Fruit fly (Drosophila melanogaster): Measurements from ENCODE around the gene CG14605.

The CG14605 gene

DNA sequence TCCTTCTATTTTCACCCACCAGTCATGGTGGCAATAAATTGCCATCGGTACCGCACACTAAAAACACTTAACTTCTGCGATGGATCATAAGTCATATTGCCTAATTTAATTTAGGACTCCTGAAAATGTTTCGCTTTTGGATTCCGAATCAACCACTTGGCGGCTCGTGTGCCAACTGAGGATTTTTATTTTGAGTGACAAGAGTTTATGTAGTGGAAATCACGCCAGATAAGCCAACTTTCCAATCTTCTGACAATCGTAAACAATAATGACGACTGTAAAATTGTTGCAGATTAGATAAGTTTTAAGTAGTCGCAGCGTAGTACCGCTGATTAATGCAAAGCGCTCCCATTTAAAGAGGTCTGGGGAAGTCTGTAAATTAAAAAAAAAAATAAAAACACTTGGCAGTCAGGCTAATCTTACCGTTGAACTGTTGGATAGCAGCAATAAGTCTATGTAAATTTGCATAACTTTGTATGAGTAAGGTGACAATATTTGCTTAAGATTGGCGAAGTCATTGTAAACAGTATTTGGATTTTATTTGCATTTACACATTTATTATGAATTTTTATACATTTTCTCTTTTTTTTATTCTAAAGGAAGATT lies 2.5 kb downstream of the CG14605 start, which contains the start of gene CG14606 (continued):
- peak; percentile 36 for TF ChIP-seq schlank (tag; optimal IDR thresholded peaks at IDR 0.05)
- TF ChIP-seq CG9876 (GFP tag; optimal IDR thresholded peaks at IDR 0.05): no peak
- TF ChIP-seq Sox100B (GFP tag; optimal IDR thresholded peaks at IDR 0.05): no peak
- no peak for TF ChIP-seq CG18619 (GFP tag; optimal IDR thresholded peaks at IDR 0.05)
- peak; percentile 48 for TF ChIP-seq Meics (GFP tag; optimal IDR thresholded peaks at IDR 0.05)
- TF ChIP-seq BtbVII (GFP tag; optimal IDR thresholded peaks at IDR 0.05): peak; percentile 21
- peak; percentile 48 for TF ChIP-seq CG18599 (GFP tag; optimal IDR thresholded peaks at IDR 0.05)
- TF ChIP-seq CG43689 (GFP tag; IDR thresholded peaks at IDR 0.05): no peak
- no peak for TF ChIP-seq CG18764 (GFP tag; optimal IDR thresholded peaks at IDR 0.05)
- peak; percentile 73 for TF ChIP-seq Hey (tag; optimal IDR thresholded peaks at IDR 0.05)
- TF ChIP-seq CG16813 (GFP tag; IDR thresholded peaks at IDR 0.05; ENCODE audit: partially characterized antibody): no peak
- TF ChIP-seq CG18262 (tag; optimal IDR thresholded peaks at IDR 0.05): no peak
- TF ChIP-seq CG34376 (GFP tag; optimal IDR thresholded peaks at IDR 0.05): peak; percentile 14
- peak; percentile 21 for TF ChIP-seq B-H2 (GFP tag; optimal IDR thresholded peaks at IDR 0.05)
- no peak for TF ChIP-seq CG10209 (GFP tag; optimal IDR thresholded peaks at IDR 0.05)
- no peak for TF ChIP-seq Dref (GFP tag; IDR thresholded peaks at IDR 0.05)

DNA sequence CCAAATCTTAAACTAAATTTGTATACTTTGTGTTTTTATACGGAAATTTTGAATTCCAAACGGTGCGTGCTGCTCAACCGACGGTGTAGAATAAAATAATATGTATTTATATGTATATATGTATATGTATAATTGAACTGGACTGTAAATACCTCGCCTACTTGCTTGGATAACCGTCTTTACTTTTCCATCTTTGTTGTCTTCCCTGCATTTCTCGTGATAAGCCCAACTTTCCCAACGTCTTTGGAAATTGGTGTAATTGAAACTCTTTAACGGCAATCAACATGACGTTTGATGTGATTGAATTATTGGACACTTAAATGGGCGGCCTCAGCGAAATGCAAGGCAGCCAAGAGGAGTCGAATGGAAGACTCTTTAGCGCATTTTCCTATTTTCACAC lies 11.2 kb downstream of the CG14605 start, which contains the start of gene CG1288:
TSS of gene CG1288 (minus strand) at position 101 of the 400 bp plus-strand sequence.
- no peak for TF ChIP-seq bab2 (GFP tag; optimal IDR thresholded peaks at IDR 0.05)

- no peak for TF ChIP-seq row (GFP tag; IDR thresholded peaks at IDR 0.05)
- TF ChIP-seq CG14860 (GFP tag; IDR thresholded peaks at IDR 0.05; ENCODE audit: partially characterized antibody): no peak
- TF ChIP-seq CG6254 (GFP tag; optimal IDR thresholded peaks at IDR 0.05): no peak
- no peak for TF ChIP-seq Ets97D (GFP tag; optimal IDR thresholded peaks at IDR 0.05)
- TF ChIP-seq GATAe (GFP tag; conservative IDR thresholded peaks at IDR 0.05): no peak
Observed at dm6 chr3R:7200670-7201069, 18.8 kb downstream of the CG14605 start, which contains the start of gene CG14609. CG14609 (plus strand) TSS chr3R:7200970.

- TF ChIP-seq lov (optimal IDR thresholded peaks at IDR 0.05) (no peak), lov (GFP tag; IDR thresholded peaks at IDR 0.05) (no peak), ftz-f1 (GFP tag; optimal IDR thresholded peaks at IDR 0.05) (peak; percentile 74)
Observed at dm6 chr3R:7199849-7200248, 19.7 kb downstream of the CG14605 start.

dm6 chr3R:7188697-7189096 lies 30.8 kb downstream of the CG14605 start:
- TF ChIP-seq nerfin-1 (tag; optimal IDR thresholded peaks at IDR 0.05): no peak
- peak; percentile 54; the same call in 1 of the 2 replicates for TF ChIP-seq Awh (GFP tag; IDR thresholded peaks at IDR 0.05)
- TF ChIP-seq sd (tag; optimal IDR thresholded peaks at IDR 0.05): no peak
- TF ChIP-seq CG16813 (GFP tag; IDR thresholded peaks at IDR 0.05; ENCODE audit: partially characterized antibody): no peak

dm6 chr3R:7187989-7188388 lies 31.5 kb downstream of the CG14605 start:
- TF ChIP-seq chinmo (GFP tag; IDR thresholded peaks at IDR 0.05; ENCODE audit: partially characterized antibody) (0 out of 4 replicates have a peak, but pooled peaks have one; percentile 61), CG9437 (GFP tag; optimal IDR thresholded peaks at IDR 0.05) (peak; percentile 28), CG1233 (GFP tag; optimal IDR thresholded peaks at IDR 0.05) (no peak), CG8944 (GFP tag; optimal IDR thresholded peaks at IDR 0.05) (no peak), CrebB (tag; optimal IDR thresholded peaks at IDR 0.05) (no peak), salm (tag; optimal IDR thresholded peaks at IDR 0.05) (no peak), h (optimal IDR thresholded peaks at IDR 0.05) (no peak), Atf3 (GFP tag; optimal IDR thresholded peaks at IDR 0.05) (peak; percentile 12), CG10147 (GFP tag; optimal IDR thresholded peaks at IDR 0.05) (no peak), vvl (GFP tag; IDR thresholded peaks at IDR 0.05) (peak; percentile 34; the same call in 1 of the 2 replicates), CG11723 (GFP tag; optimal IDR thresholded peaks at IDR 0.05) (no peak), CG10274 (GFP tag; optimal IDR thresholded peaks at IDR 0.05) (peak; percentile 72), Dbx (GFP tag; IDR thresholded peaks at IDR 0.05) (no peak), CG12104 (GFP tag; optimal IDR thresholded peaks at IDR 0.05) (no peak), cg (GFP tag; optimal IDR thresholded peaks at IDR 0.05) (peak; percentile 40), BtbVII (GFP tag; optimal IDR thresholded peaks at IDR 0.05) (peak; percentile 3)

All from whole organism, embryonic.